Worm (Caenorhabditis elegans): ENCODE measurements around the gene oac-52.

- no peak for TF ChIP-seq sox-4 (tag; optimal IDR thresholded peaks at IDR 0.05)
- no peak for TF ChIP-seq nhr-11 (tag; optimal IDR thresholded peaks at IDR 0.05)
- no peak for TF ChIP-seq fos-1 (tag; optimal IDR thresholded peaks at IDR 0.05)
- no peak for TF ChIP-seq irx-1 (tag; optimal IDR thresholded peaks at IDR 0.05)
- no peak for TF ChIP-seq skn-1 (tag; optimal IDR thresholded peaks at IDR 0.05)
- no peak for TF ChIP-seq egl-27 (tag; optimal IDR thresholded peaks at IDR 0.05)
- no peak for TF ChIP-seq nhr-237 (tag; optimal IDR thresholded peaks at IDR 0.05)
- TF ChIP-seq efl-1 (optimal IDR thresholded peaks at IDR 0.05), result no peak
- no peak for TF ChIP-seq efl-1 (GFP tag; optimal IDR thresholded peaks at IDR 0.05 in 1 of 2)
- TF ChIP-seq nhr-19 (GFP tag; conservative IDR thresholded peaks at IDR 0.05), result no peak
- no peak for TF ChIP-seq mdl-1 (tag; optimal IDR thresholded peaks at IDR 0.05)
- no peak for TF ChIP-seq lin-35 (GFP tag; optimal IDR thresholded peaks at IDR 0.05)
Observed at ce11 chrIV:4319473-4319872, 26.9 kb downstream of the oac-52 start.

Measured in whole organism, L1 larva.